Worm (Caenorhabditis elegans): ENCODE data around the gene C50E3.12.

The C50E3.12 gene

DNA sequence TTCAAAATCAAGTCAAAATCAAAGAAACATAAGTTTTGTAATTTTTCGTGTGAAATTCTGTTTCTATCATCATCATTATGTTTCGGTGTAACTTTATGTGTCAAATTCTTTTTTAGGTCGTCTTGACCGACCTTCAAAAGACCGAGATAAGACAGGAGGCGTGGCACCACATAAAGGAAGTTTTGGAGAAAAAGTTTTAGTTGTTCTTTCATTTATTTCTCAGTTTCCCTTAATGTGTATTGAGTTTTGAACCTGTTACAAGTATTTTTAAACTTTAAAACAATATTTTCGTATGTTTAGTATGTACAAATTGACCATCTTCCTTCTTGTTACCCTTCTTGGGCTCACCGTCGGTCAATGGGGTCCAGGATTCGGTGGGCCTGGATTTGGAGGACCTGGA, 2.8 kb upstream of the C50E3.12 start, which contains the start of gene grsp-4:
grsp-4 (plus strand) TSS at position 301 of the 400 bp plus-strand sequence.
- no peak for TF ChIP-seq unc-62 (GFP tag; optimal IDR thresholded peaks at IDR 0.05)

DNA sequence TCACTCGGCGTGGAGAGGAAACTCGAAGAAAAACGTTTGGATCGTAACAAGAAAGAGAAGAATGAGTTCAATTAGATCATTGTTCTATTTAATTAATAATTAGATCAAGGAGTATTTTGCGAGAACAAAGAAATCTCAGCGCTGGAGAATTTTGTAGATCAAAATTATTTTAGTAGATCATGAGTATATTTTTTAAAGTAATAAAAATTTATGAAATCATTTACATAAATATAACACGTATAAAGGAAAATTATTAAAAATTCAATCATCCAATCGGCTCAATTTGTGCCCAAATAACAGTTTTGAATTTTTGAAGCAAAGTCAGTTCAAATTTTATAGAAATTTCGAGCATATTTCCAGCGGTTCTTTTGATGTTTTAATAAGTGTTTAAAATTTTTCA, 2.3 kb upstream of the C50E3.12 start, which contains the start of gene C50E3.13:
C50E3.13 (minus strand) TSS at position 101 of the 400 bp plus-strand sequence.
- TF ChIP-seq unc-62 (GFP tag; optimal IDR thresholded peaks at IDR 0.05): no peak

DNA sequence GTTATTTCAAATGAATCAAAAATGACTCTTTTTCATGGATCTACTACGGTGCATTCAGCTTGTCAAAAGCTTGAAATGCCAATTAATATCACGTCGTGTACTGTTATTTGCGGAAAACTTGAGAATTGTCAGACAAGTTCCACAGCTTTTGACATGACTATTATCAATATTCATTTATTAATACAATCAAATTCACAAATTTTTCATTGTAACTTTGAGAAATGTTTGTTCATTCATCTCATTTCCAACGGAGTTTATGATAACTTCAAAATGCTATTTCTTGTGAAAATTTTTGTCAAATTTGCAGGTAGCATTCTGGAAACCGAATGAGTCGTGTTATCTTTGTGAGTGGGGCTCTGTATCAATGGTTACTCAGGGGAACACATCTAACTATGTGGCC, 3.7 kb downstream of the C50E3.12 start, which contains the start of gene C50E3.15:
C50E3.15 (plus strand) TSS at position 301 of the 400 bp plus-strand sequence.
- no peak for TF ChIP-seq unc-62 (GFP tag; optimal IDR thresholded peaks at IDR 0.05)

DNA sequence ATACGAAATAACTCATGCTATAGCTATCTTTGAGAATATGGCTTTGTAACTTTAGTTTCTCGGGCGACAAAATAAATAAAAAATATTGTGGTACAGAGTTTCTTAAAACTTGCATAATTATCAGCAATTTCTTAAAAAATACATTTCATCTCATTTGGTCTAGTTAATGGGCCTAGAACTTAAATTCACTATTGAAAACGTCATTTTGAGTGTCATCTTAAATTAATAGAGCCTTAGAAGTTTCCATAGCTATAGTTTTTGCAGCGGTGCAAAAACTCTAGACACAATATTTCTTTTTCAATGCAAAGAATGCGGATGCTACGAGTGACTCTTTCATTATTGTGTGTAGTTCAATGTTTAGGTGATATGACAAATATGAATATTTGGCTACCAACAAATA, 9.8 kb downstream of the C50E3.12 start, which contains the start of gene clec-215:
clec-215 (plus strand) TSS at position 301 of the 400 bp plus-strand sequence.
- TF ChIP-seq unc-62 (GFP tag; optimal IDR thresholded peaks at IDR 0.05): no peak

DNA sequence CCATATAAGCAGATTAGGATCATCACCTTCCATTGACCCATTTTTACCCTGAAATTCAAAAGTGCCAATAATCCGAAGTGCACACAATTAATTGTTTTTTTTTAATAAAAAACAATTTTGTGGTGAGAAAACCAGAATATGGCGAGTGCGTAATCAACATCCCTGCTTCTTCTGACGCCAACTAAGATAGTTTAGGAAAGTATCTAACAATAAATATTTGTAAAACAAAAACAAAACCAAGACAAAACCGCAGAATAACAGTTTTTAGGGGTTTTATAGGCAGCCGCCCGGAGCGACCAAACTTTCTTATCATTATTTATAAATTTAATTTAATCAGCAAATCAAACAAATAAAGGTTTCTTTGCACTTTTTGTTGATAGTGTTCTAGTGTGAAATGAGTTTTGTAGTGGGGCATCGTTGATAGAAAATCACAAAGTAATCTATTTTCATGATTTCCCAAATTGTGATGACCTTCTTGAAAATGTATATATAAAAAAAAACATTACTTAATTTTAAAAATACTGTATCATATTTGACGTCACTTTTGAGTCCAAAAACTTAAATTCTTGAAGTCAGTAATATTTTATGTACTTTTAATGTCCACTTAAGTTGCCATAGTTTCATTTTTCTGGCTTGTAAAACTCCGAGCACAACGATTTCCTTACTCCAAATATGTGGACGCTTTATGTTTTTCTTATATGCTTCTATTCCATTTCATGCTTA, 12.0 kb downstream of the C50E3.12 start, which contains the start of the genes folt-3 and clec-214:
folt-3 (minus strand) TSS at position 51 of the 723 bp plus-strand sequence.
clec-214 (plus strand) TSS at position 673 of the 723 bp plus-strand sequence.
- TF ChIP-seq unc-62 (GFP tag; optimal IDR thresholded peaks at IDR 0.05): no peak

DNA sequence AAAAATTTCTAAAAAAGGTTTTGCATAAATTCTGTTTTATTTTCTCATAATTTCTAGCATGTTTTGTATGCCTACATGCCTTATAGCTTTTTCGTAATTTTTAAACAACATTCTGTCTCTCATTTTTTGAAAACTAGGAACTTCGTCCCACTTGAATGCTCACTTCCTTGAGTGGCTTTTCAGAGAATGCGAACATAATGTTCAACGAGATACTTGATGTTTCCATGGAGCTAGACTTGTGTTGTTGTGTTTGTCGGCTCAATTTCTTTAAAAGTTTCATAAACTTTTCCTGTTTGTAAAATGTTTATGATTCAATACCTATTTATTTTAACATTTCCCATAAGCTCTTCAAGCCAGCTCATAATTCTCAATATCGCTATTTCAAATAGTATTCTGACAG, 17.0 kb downstream of the C50E3.12 start, which contains the start of gene clec-213:
clec-213 (plus strand) TSS at position 301 of the 400 bp plus-strand sequence.
- no peak for TF ChIP-seq unc-62 (GFP tag; optimal IDR thresholded peaks at IDR 0.05)

DNA sequence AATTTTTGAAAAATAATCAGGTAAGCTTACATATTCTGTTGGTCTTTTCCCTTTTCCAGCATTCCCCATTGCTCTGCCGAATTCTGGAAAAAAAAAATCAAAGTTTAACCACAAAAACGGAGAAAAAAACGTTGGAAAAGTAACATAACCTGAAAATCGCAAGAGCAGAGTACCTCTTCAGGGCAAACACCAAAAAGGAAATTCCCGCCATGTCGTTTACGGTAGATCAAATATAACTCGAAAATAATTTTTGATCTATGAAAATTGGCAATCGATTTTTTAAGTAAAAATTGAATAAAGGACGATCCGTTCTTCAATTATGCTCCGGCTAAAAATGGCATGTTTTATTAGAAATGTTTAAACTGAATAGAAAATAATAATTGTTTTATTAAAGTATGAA, 18.5 kb downstream of the C50E3.12 start, which contains the start of gene C50E3.11:
C50E3.11 (minus strand) TSS at position 83 of the 400 bp plus-strand sequence.
- TF ChIP-seq unc-62 (GFP tag; optimal IDR thresholded peaks at IDR 0.05): no peak

DNA sequence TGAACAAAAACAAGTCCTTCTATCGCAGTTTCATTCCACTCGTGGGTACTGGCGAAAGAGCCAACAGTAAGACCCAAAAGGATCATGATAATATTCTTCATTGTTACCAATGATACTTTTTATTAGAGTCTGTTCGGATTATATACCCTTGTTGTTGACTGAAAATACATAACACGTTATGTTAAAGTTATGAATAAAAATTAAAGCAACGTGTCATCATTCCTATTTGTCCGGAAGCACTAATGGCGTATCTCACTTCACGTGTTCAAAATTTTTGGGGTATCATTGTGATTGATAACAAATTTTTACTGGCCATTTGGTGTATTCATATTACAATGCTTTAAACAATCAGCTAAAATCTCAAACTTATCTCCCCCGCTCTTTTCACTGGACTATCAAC, 20.4 kb downstream of the C50E3.12 start, which contains the start of gene scl-26:
scl-26 (minus strand) TSS at position 101 of the 400 bp plus-strand sequence.
- TF ChIP-seq unc-62 (GFP tag; optimal IDR thresholded peaks at IDR 0.05): no peak

DNA sequence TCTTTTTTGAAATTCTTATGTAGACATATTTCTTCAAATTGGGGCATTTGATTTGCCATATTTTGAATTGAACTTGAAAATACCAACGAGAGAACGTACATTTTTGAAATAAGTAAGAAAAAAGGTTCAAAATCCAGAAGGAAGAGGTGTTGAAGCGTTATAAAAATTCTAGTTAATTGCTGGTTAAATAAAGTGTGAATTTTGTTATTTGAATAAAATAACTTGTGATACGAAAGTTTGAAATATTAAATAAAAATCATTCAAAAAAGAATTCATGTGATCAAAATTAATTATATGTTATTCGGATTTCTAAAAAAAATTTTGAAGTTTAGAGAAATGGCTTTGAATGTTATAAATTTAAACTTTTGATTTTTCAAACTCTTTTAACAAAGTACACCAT, 21.7 kb downstream of the C50E3.12 start, which contains the start of gene C50E3.9:
C50E3.9 (minus strand) TSS at position 101 of the 400 bp plus-strand sequence.
- TF ChIP-seq unc-62 (GFP tag; optimal IDR thresholded peaks at IDR 0.05): no peak

DNA sequence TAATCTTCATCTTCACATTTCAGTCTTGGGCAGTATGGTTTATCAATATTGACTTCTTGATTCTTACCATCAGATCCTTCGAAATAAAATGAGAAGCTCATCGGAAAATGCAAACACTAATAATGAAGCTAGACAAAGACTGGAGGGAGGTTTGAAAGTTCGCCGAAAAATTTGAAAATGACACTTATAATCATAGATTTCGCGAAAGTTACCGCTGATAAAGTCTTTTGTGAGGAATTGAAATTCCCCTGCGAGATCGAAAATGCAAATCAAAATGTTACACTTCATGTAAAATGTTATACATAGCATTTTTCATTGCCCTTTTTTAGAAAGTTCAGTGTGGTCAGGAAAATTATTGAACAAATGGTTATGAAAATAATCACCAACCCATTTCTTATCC, 23.6 kb downstream of the C50E3.12 start, which contains the start of gene C50E3.7:
C50E3.7 (minus strand) TSS at position 101 of the 400 bp plus-strand sequence.
- no peak for TF ChIP-seq unc-62 (GFP tag; optimal IDR thresholded peaks at IDR 0.05)

DNA sequence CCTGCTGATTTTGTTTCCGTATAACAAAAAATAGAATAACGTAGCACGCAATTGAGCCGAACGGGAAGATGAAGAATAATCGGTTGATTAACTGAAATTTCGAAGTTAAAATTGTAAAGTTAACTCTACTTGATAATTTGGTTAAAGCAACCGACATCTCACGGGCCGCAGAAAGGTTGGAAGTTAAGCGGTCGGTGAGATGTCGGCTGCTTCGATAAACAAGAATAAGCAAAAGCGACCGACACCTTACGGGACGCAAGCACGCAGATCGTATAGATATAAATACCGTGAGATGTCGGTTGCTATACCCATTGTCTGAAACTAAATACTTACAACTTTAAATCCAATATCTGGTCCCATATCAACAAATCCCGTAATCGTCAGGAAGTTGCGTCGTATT, 26.7 kb downstream of the C50E3.12 start:
- TF ChIP-seq unc-62 (GFP tag; optimal IDR thresholded peaks at IDR 0.05): no peak

DNA sequence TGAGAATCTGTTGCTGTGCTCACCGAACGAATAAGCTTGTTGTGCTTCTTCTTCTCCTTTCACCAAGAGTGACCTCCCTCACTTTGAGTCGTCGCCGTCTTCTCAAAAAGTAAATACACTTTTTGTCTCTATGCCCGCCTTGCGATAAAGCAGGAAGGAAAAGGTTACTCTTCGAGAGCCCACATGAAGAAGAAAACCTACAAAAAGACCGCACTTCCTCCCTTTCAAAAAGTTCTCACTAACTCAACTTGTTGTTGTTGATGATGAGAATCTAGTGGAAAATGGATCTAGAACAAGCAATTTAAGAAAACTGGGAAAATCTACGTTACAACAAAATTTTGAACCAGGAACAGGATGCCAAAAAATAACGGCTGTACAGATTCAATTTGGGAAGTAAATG, 31.4 kb downstream of the C50E3.12 start, which contains the start of gene C50E3.6:
C50E3.6 (minus strand) TSS at position 101 of the 400 bp plus-strand sequence.
- TF ChIP-seq unc-62 (GFP tag; optimal IDR thresholded peaks at IDR 0.05): no peak

DNA sequence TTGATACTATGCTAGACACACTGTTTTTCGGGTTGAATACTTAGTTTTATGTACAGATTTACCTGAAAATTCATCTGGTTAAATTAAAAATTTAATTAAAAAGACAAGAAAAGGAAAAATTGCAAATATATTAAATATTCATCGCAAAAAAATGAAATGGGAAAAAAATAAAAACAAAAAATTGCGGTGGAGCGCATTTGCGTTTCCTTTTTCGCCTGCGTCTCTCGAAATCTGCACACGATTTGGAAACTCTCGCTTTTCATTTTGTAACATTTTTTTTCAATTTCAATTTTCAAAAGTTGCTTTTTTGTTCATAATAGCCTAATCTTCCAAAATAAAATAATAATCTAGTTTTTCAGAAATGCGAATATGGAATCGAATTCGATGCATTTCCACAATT, 34.2 kb downstream of the C50E3.12 start, which contains the start of the genes F19F10.11 and C50E3.5:
F19F10.11 (minus strand) TSS at position 68 of the 400 bp plus-strand sequence.
C50E3.5 (plus strand) TSS at position 360 of the 400 bp plus-strand sequence.
- no peak for TF ChIP-seq unc-62 (GFP tag; optimal IDR thresholded peaks at IDR 0.05)

DNA sequence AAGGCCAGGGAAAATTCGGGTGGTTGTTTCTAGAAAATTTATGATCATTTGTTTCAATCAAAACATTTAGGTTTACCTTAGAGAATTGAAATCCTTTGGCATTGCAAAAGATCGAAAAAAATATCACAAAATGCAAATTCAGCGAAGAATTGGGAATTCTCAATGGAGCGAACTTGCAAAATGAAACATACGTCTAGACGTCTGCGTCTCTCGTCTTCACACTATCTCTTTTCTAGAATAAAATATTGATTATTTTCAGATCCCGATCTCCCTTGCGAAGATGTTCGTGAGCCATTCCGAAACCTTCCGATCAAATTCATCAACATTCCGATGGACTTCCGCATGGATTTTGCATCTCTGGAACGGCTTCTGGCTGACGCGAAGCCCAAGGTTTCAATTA, 41.5 kb downstream of the C50E3.12 start, which contains the start of gene ets-6:
ets-6 (minus strand) TSS at position 169 of the 400 bp plus-strand sequence.
- no peak for TF ChIP-seq unc-62 (GFP tag; optimal IDR thresholded peaks at IDR 0.05)

DNA sequence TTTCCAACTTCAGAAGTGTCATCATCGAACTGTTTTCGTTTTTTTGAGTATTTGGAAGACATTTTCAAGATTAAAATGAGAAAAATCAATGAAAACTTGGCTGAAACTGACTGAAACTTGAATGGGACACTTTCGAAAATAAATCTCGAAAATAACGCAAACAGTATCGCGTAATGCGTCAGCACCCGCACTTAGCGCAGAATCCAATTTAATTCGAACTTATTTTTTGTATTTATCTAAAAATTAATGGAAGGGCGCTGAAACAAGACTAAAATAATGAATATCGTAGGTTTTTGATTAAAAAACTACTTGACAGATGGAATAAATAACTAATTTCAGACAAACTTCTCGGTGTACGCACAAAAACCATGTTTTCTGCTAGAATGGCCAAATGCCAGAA, 46.3 kb downstream of the C50E3.12 start, which contains the start of the genes snu-66 and ints-9:
snu-66 (minus strand) TSS at position 108 of the 400 bp plus-strand sequence.
ints-9 (plus strand) TSS at position 240 of the 400 bp plus-strand sequence.
- no peak for TF ChIP-seq unc-62 (GFP tag; optimal IDR thresholded peaks at IDR 0.05)

DNA sequence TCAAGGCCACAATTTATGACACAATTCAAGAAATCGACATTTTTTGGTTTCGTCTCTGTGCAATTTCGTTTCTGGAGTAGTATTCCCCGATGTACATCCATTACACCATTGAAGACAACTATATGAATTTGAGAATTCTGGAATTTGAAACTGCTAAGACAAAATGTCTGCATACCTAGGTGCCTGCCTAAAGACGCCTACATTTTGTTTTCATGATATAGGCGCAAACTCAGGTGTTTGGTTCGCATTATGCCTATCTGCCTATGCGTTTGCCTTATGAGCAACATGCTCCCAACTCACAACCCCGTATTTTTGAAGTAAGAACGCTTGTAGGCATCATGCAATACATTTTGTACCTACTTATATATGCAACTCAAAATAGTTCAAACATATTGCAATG, 50.9 kb downstream of the C50E3.12 start, which contains the start of gene F19F10.14:
F19F10.14 (minus strand) TSS at position 101 of the 400 bp plus-strand sequence.
- no peak for TF ChIP-seq unc-62 (GFP tag; optimal IDR thresholded peaks at IDR 0.05)
